Worm (Caenorhabditis elegans) whole organism, L4/young adult: ENCODE data around the gene K01D12.9.

Experiments used
- W03F9.2 ChIP-seq: fragments of 150-350 bp; optimal IDR thresholded peaks from 2 replicates; lab custom pipeline; 2014; ENCODE audit warnings: missing biosample characterization, missing genetic modification characterization
- dao-5 ChIP-seq: sonication (generic microtip); optimal IDR thresholded peaks from 2 replicates; lab custom pipeline; 2016; ENCODE audit warnings: missing genotype, missing genetic modification characterization, moderate library complexity, missing compliant biosample characterization
- him-1 ChIP-seq: sonication (generic microtip); optimal IDR thresholded peaks from 2 replicates; lab custom pipeline; 2016; ENCODE audit warnings: missing genotype, missing genetic modification reagents, missing genetic modification characterization, missing compliant biosample characterization

Gene K01D12.9

ce11 chrV:12404544-12404943, at the start of gene K01D12.9:
Gene K01D12.9, minus strand, starts transcription at chrV:12404644.
- TF ChIP-seq dao-5: no peak

- TF ChIP-seq dao-5 (no peak), W03F9.2 (tag; lab: Kevin White, UChicago) (no peak), him-1 (no peak)
Measured at ce11 chrV:12450441-12450840, 46.0 kb upstream of the K01D12.9 start, which contains the start of gene F28C1.1. Gene F28C1.1, plus strand, starts transcription at chrV:12450805.

- no peak for TF ChIP-seq dao-5
- TF ChIP-seq him-1: no peak
- no peak for TF ChIP-seq W03F9.2 (tag; lab: Kevin White, UChicago)
Measured at ce11 chrV:12449902-12450301, 45.5 kb upstream of the K01D12.9 start, which contains the start of gene C54D10.10. Gene C54D10.10, minus strand, starts transcription at chrV:12450002.

- TF ChIP-seq dao-5 (no peak), him-1 (no peak), W03F9.2 (tag; lab: Kevin White, UChicago) (no peak)
Measured at ce11 chrV:12446895-12447294, 42.5 kb upstream of the K01D12.9 start, which contains the start of the genes pals-38 and C54D10.9. Gene pals-38, minus strand, starts transcription at chrV:12446995. Gene C54D10.9, plus strand, starts transcription at chrV:12447153.

ce11 chrV:12443754-12444153, 39.3 kb upstream of the K01D12.9 start, which contains the start of gene pals-39:
Gene pals-39, minus strand, starts transcription at chrV:12443854.
- TF ChIP-seq W03F9.2 (tag; lab: Kevin White, UChicago): no peak
- no peak for TF ChIP-seq him-1
- TF ChIP-seq dao-5: no peak

ce11 chrV:12441420-12441819, 37.0 kb upstream of the K01D12.9 start, which contains the start of gene pals-37:
Gene pals-37, minus strand, starts transcription at chrV:12441520.
- TF ChIP-seq him-1: no peak
- TF ChIP-seq W03F9.2 (tag; lab: Kevin White, UChicago): no peak
- no peak for TF ChIP-seq dao-5

ce11 chrV:12433717-12434116, 29.3 kb upstream of the K01D12.9 start, which contains the start of gene srh-25:
Gene srh-25, minus strand, starts transcription at chrV:12433817.
- TF ChIP-seq him-1 (no peak), W03F9.2 (tag; lab: Kevin White, UChicago) (no peak), dao-5 (no peak)

- no peak for TF ChIP-seq him-1
- no peak for TF ChIP-seq dao-5
- no peak for TF ChIP-seq W03F9.2 (tag; lab: Kevin White, UChicago)
Measured at ce11 chrV:12433105-12433504, 28.7 kb upstream of the K01D12.9 start.

- TF ChIP-seq W03F9.2 (tag; lab: Kevin White, UChicago): no peak
Measured at ce11 chrV:12432111-12432510, 27.7 kb upstream of the K01D12.9 start, which contains the start of gene C54D10.13. Gene C54D10.13, minus strand, starts transcription at chrV:12432289.

- TF ChIP-seq him-1 (no peak), dao-5 (no peak)
Measured at ce11 chrV:12429039-12429438, 24.6 kb upstream of the K01D12.9 start, which contains the start of gene C54D10.5. Gene C54D10.5, plus strand, starts transcription at chrV:12429339.

- TF ChIP-seq W03F9.2 (tag; lab: Kevin White, UChicago): no peak
- no peak for TF ChIP-seq him-1
- TF ChIP-seq dao-5: no peak
Measured at ce11 chrV:12427826-12428225, 23.4 kb upstream of the K01D12.9 start.

- no peak for TF ChIP-seq W03F9.2 (tag; lab: Kevin White, UChicago)
- TF ChIP-seq dao-5: no peak
Measured at ce11 chrV:12421360-12421759, 16.9 kb upstream of the K01D12.9 start.

ce11 chrV:12420843-12421242, 16.4 kb upstream of the K01D12.9 start, which contains the start of gene C54D10.4:
Gene C54D10.4, minus strand, starts transcription at chrV:12420943.
- no peak for TF ChIP-seq W03F9.2 (tag; lab: Kevin White, UChicago)
- TF ChIP-seq dao-5: no peak
- TF ChIP-seq him-1: no peak

- no peak for TF ChIP-seq dao-5
- no peak for TF ChIP-seq W03F9.2 (tag; lab: Kevin White, UChicago)
- no peak for TF ChIP-seq him-1
Measured at ce11 chrV:12418292-12418691, 13.8 kb upstream of the K01D12.9 start, which contains the start of gene C54D10.3. Gene C54D10.3, plus strand, starts transcription at chrV:12418592.

ce11 chrV:12417277-12417676, 12.8 kb upstream of the K01D12.9 start, which contains the start of gene cdr-3:
Gene cdr-3, minus strand, starts transcription at chrV:12417377.
- TF ChIP-seq W03F9.2 (tag; lab: Kevin White, UChicago) (no peak), dao-5 (no peak), him-1 (no peak)

ce11 chrV:12415656-12416055, 11.2 kb upstream of the K01D12.9 start, which contains the start of gene cdr-2:
Gene cdr-2, minus strand, starts transcription at chrV:12415709.
- TF ChIP-seq W03F9.2 (tag; lab: Kevin White, UChicago): no peak
- TF ChIP-seq him-1: no peak
- no peak for TF ChIP-seq dao-5
